Worm (Caenorhabditis elegans) whole organism, early embryonic: ENCODE results near the gene tbx-35.

Source experiments
- B0310.2 ChIP-seq: sonication (generic microtip); optimal IDR thresholded peaks from 2 replicates; lab custom pipeline; 2016; ENCODE audit warnings: mild to moderate bottlenecking, missing genetic modification characterization, missing compliant biosample characterization
- F13C5.2 ChIP-seq: sonication (generic microtip); optimal IDR thresholded peaks from 2 replicates; lab custom pipeline; 2017; ENCODE audit warnings: mild to moderate bottlenecking, missing genetic modification characterization, inconsistent platforms, missing compliant biosample characterization
- ama-1 ChIP-seq: fragments of 150-350 bp; optimal IDR thresholded peaks from 2 replicates; lab custom pipeline; 2014
- ceh-13 ChIP-seq: fragments of 200-800 bp; sonication (Bioruptor generic); optimal IDR thresholded peaks from 2 replicates; lab custom pipeline; 2018; ENCODE audit warnings: mild to moderate bottlenecking, missing genetic modification characterization, missing compliant biosample characterization
- ceh-36 ChIP-seq: sonication (generic microtip); optimal IDR thresholded peaks from 2 replicates; lab custom pipeline; 2016; ENCODE audit warnings: missing genetic modification characterization, inconsistent platforms, missing compliant biosample characterization
- ets-7 ChIP-seq: sonication (generic microtip); optimal IDR thresholded peaks from 2 replicates; lab custom pipeline; 2016; ENCODE audit warnings: missing genotype, missing genetic modification characterization, missing compliant biosample characterization
- flt-1 ChIP-seq: fragments of 200-800 bp; sonication (Bioruptor generic); IDR thresholded peaks from 2 replicates; pipeline ENCODE4 v1.3.6; 2022; ENCODE audit warnings: missing genetic modification characterization, missing compliant biosample characterization
- hmbx-1 ChIP-seq: sonication (generic microtip); optimal IDR thresholded peaks from 2 replicates; lab custom pipeline; 2016; ENCODE audit warnings: mild to moderate bottlenecking, missing genetic modification characterization, missing compliant biosample characterization
- hmg-4 ChIP-seq: fragments of 200-800 bp; sonication (Bioruptor generic); optimal IDR thresholded peaks from 2 replicates; lab custom pipeline; 2018; ENCODE audit warnings: mild to moderate bottlenecking, missing genetic modification characterization, missing compliant biosample characterization
- hnd-1 ChIP-seq: sonication (generic microtip); optimal IDR thresholded peaks from 2 replicates; lab custom pipeline; 2016; ENCODE audit warnings: missing genetic modification characterization, missing compliant biosample characterization
- sea-1 ChIP-seq: fragments of 200-800 bp; sonication (Bioruptor generic); conservative IDR thresholded peaks from 2 replicates; pipeline ENCODE4 v1.3.6; 2022; ENCODE audit warnings: missing genetic modification characterization, missing compliant biosample characterization
- tbx-11 ChIP-seq: fragments of 200-800 bp; sonication (Bioruptor generic); IDR thresholded peaks from 2 replicates; pipeline ENCODE4 v1.3.6; 2022; ENCODE audit warnings: missing genetic modification characterization, missing compliant biosample characterization
- tbx-37 ChIP-seq: fragments of 200-800 bp; sonication (Bioruptor generic); conservative IDR thresholded peaks from 2 replicates; pipeline ENCODE4 v1.3.6; 2022; ENCODE audit warnings: missing genetic modification reagents, missing genetic modification characterization, missing compliant biosample characterization
- tra-4 ChIP-seq: sonication (generic microtip); optimal IDR thresholded peaks from 2 replicates; lab custom pipeline; 2017; ENCODE audit warnings: missing genetic modification characterization, missing compliant biosample characterization

DNA sequence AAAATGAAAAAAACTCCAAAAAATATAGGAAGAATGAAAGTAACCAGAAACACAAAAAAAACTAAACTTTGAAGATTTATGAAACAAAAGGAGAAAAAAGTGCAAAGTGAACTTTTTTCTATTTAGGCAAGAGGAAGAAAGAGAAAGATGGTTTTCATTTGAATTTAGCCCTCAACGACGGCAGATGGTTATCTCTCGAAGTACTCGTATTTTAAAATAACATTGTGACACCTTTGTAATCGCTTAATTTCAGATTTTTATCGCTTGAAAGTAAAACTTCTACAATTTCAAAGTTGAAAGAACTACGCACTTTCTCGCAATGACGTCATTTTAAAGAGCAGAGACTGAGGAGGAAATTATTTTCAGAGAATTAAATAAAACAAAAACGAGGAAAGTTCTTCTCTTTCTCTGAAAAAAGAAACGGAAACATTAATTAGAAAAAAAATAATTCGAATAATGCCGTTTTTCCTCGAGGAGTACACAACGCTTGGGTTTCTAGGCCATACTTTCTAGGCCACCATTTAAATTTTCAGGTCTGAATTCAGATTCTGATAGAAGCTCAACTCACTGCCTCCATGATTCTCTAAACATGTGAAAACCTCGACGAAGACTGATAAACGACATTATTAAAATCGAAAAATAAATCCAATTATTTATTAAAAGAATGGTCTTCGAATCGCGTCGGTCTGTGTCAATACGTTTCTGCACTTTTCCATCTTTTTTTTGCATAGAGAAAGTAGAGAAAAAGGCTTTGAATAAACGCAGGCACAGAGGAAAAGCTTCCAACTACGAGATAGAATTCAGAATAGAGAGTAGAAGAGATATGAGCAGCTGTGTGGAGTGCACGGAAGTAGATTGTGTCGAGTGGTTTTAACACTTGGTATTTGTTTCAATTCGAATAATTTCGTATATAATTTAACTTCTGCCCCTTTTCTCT, 13.5 kb downstream of the tbx-35 start:
- TF ChIP-seq tra-4 (tag; lab: Kevin White, UChicago) = no peak
- TF ChIP-seq ama-1 (lab: Kevin White, UChicago) = no peak
- no peak for TF ChIP-seq sea-1 (GFP tag; lab: Robert Waterston, UW)
- no peak for TF ChIP-seq F13C5.2 (tag; lab: Kevin White, UChicago)
- no peak for TF ChIP-seq hnd-1 (tag; lab: Kevin White, UChicago)
- TF ChIP-seq hmg-4 (GFP tag; lab: Kevin White, UChicago) = no peak
- no peak for TF ChIP-seq B0310.2 (tag; lab: Kevin White, UChicago)
- TF ChIP-seq ceh-36 = no peak
- no peak for TF ChIP-seq ets-7
- TF ChIP-seq tbx-11 (GFP tag; lab: Robert Waterston, UW) = no peak
- no peak for TF ChIP-seq ceh-13 (GFP tag; lab: Kevin White, UChicago)
- TF ChIP-seq tbx-37 = no peak
- no peak for TF ChIP-seq flt-1
- TF ChIP-seq hmbx-1 (tag; lab: Kevin White, UChicago) = no peak
